Fruit fly (Drosophila melanogaster): ENCODE measurements around the gene RpS5a.

DNA sequence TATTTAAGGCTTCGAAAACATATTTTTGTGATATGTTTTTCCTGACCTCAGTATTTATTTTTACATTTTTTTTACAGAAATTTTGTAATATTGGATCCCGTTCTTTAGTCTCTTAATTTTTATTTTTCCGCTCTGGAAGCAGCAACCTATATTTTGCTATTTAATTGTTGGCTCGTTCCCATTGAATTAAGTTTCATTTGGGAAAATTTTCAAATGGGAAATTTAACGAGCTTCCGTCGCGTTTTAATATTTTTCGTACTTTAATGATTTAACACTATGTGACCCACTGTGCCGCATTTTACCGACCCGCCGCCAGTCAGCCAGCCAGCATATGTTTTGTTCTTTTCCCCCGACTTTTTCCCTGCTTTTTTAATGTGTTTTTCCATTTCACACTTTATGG, 36.8 kb downstream of the RpS5a start:
- TF ChIP-seq YL-1 (GFP tag; optimal IDR thresholded peaks at IDR 0.05) (no peak), Atf-2 (GFP tag; optimal IDR thresholded peaks at IDR 0.05) (no peak), CG8388 (GFP tag; optimal IDR thresholded peaks at IDR 0.05) (peak; percentile 36), Hr78 (GFP tag; optimal IDR thresholded peaks at IDR 0.05) (no peak), CrebB (tag; optimal IDR thresholded peaks at IDR 0.05) (no peak)

Data from whole organism, embryonic.